Fruit fly (Drosophila melanogaster) whole organism, wandering third instar larva: ENCODE data around the gene sunn.

ENCODE experiments used
- Dif ChIP-seq: fragments of 200-275, 200-300 bp; sonication (Bioruptor generic); optimal IDR thresholded peaks from 2 replicates; lab custom pipeline; 2018; ENCODE audit warnings: missing biosample characterization, missing genetic modification characterization; ENCODE audit not compliant: partially characterized antibody
- Hr78 ChIP-seq: fragments of >200 bp; optimal IDR thresholded peaks from 2 replicates; lab custom pipeline; 2017; ENCODE audit warnings: missing biosample characterization, missing genetic modification characterization
- Mio ChIP-seq: sonication (Bioruptor generic); optimal IDR thresholded peaks from 2 replicates; lab custom pipeline; 2016; ENCODE audit warnings: missing biosample characterization, missing genetic modification characterization
- h ChIP-seq: fragments of 200-800 bp; sonication (Bioruptor generic); optimal IDR thresholded peaks from 3 replicates; lab custom pipeline; 2016; ENCODE audit warnings: missing biosample characterization, mild to moderate bottlenecking, missing genetic modification characterization
- jim ChIP-seq: fragments of 175-275, 200-325 bp; sonication (Bioruptor generic); optimal IDR thresholded peaks from 2 replicates; lab custom pipeline; 2016; ENCODE audit warnings: missing biosample characterization, mild to moderate bottlenecking, missing genetic modification characterization
- psq ChIP-seq: fragments of 200-800 bp; sonication (Bioruptor generic); optimal IDR thresholded peaks from 3 replicates; lab custom pipeline; 2017; ENCODE audit warnings: missing biosample characterization, mild to moderate bottlenecking, missing genetic modification characterization, moderate library complexity
- usp ChIP-seq: fragments of >200 bp; optimal IDR thresholded peaks from 2 replicates; lab custom pipeline; 2017; ENCODE audit warnings: missing biosample characterization, missing genetic modification characterization
- woc ChIP-seq: sonication (Bioruptor generic); optimal IDR thresholded peaks from 2 replicates; lab custom pipeline; 2016; ENCODE audit warnings: missing biosample characterization, mild to moderate bottlenecking, missing genetic modification characterization

DNA sequence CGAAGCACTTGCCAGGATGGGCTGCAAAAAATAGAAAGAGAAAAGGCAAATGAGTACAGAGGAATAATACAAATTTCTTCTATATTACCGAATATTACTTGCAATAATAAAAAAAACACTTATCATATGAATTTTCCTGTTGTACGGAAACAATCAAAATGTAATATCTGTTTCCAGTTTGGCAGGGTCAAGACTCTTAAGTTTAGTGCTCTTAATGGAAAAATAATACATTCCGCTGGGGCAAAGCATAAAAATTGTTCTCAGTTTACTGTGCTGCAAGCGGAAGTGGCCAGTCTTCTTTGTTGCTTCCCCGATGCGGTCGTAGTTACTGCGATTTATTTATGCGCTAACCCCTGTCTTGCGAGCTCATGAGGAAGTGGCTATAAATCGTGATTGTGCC, 15.3 kb upstream of the sunn start:
- TF ChIP-seq h (GFP tag; lab: Kevin White, UChicago) (no peak), woc (GFP tag; lab: Kevin White, UChicago) (no peak), psq (GFP tag; lab: Kevin White, UChicago) (no peak), jim (no peak), Hr78 (no peak), Mio (GFP tag; lab: Kevin White, UChicago) (no peak), Dif (GFP tag; lab: Kevin White, UChicago) (no peak), usp (GFP tag; lab: Kevin White, UChicago) (no peak)
